Fruit fly (Drosophila melanogaster): ENCODE measurements around the gene CG5883.

dm6 chr3L:11921213-11921612 lies 23.4 kb downstream of the CG5883 start, which contains the start of gene CG11588:
- TF ChIP-seq Dfd (GFP tag; optimal IDR thresholded peaks at IDR 0.05) (no peak), Jra (GFP tag; optimal IDR thresholded peaks at IDR 0.05) (no peak)

All from whole organism, wandering third instar larva.